Fruit fly (Drosophila melanogaster): ENCODE data around the gene CG12155.

Gene CG12155

dm6 chrX:7706398-7707349, 21.9 kb upstream of the CG12155 start (continued):
- peak; percentile 99 for TF ChIP-seq HmgZ (tag; optimal IDR thresholded peaks at IDR 0.05)
- TF ChIP-seq sug (tag; optimal IDR thresholded peaks at IDR 0.05) = peak; percentile 99
- peak; percentile 96 for TF ChIP-seq org-1 (GFP tag; optimal IDR thresholded peaks at IDR 0.05)
- TF ChIP-seq CG15269 (tag; optimal IDR thresholded peaks at IDR 0.05) = peak; percentile 99
- TF ChIP-seq CG30431 (GFP tag; optimal IDR thresholded peaks at IDR 0.05) = peak; percentile 91
- peak; percentile 98 for TF ChIP-seq CG11085 (GFP tag; IDR thresholded peaks at IDR 0.05)
- peak; percentile 87 for TF ChIP-seq Nf-YB (GFP tag; optimal IDR thresholded peaks at IDR 0.05)
- TF ChIP-seq Fer2 (tag; optimal IDR thresholded peaks at IDR 0.05) = peak; percentile 99
- TF ChIP-seq CG43689 (GFP tag; IDR thresholded peaks at IDR 0.05) = peak; percentile 97
- peak; percentile 50 for TF ChIP-seq CTCF (GFP tag; optimal IDR thresholded peaks at IDR 0.05)
- TF ChIP-seq CG8290 (GFP tag; optimal IDR thresholded peaks at IDR 0.05) = peak; percentile 92
- TF ChIP-seq CG8290 (tag; optimal IDR thresholded peaks at IDR 0.05) = peak; percentile 65 to 95
- TF ChIP-seq Kr (GFP tag; optimal IDR thresholded peaks at IDR 0.05) = no peak
- peak; percentile 87 for TF ChIP-seq CG7271 (tag; optimal IDR thresholded peaks at IDR 0.05)
- peak; percentile 88 for TF ChIP-seq CG3838 (GFP tag; optimal IDR thresholded peaks at IDR 0.05)
- peak; percentile 92 for TF ChIP-seq zen (tag; optimal IDR thresholded peaks at IDR 0.05)
- TF ChIP-seq nmo (GFP tag; optimal IDR thresholded peaks at IDR 0.05) = peak; percentile 98
- peak; percentile 98 for TF ChIP-seq CG2712 (tag; optimal IDR thresholded peaks at IDR 0.05)
- peak; percentile 93 for TF ChIP-seq CG1529 (GFP tag; optimal IDR thresholded peaks at IDR 0.05)
- TF ChIP-seq Fer1 (GFP tag; optimal IDR thresholded peaks at IDR 0.05) = peak; percentile 99
- TF ChIP-seq CG8478 (optimal IDR thresholded peaks at IDR 0.05) = no peak
- peak; percentile 82 for TF ChIP-seq Hsf (GFP tag; optimal IDR thresholded peaks at IDR 0.05)
- no peak for TF ChIP-seq Sin3A (optimal IDR thresholded peaks at IDR 0.05)
- peak; percentile 97 for TF ChIP-seq exex (tag; optimal IDR thresholded peaks at IDR 0.05)
- TF ChIP-seq mirr (GFP tag; optimal IDR thresholded peaks at IDR 0.05) = peak; percentile 98
- peak; percentile 40 for TF ChIP-seq crc (GFP tag; optimal IDR thresholded peaks at IDR 0.05)
- peak; percentile 98 for TF ChIP-seq Ets65A (GFP tag)
- peak; percentile 45 for TF ChIP-seq CG8089 (GFP tag; optimal IDR thresholded peaks at IDR 0.05)
- TF ChIP-seq Hr39 (optimal IDR thresholded peaks at IDR 0.05) = no peak
- TF ChIP-seq kah (GFP tag; optimal IDR thresholded peaks at IDR 0.05) = peak; percentile 96
- TF ChIP-seq CG7839 (tag; optimal IDR thresholded peaks at IDR 0.05) = peak; percentile 99
- TF ChIP-seq CG7357 (GFP tag; IDR thresholded peaks at IDR 0.05) = peak; percentile 95
- no peak for TF ChIP-seq Opbp (GFP tag; IDR thresholded peaks at IDR 0.05; ENCODE audit: partially characterized antibody)
- peak; percentile 52 for TF ChIP-seq gro (GFP tag; optimal IDR thresholded peaks at IDR 0.05)
- TF ChIP-seq NC2β (GFP tag; optimal IDR thresholded peaks at IDR 0.05) = peak; percentile 19
- TF ChIP-seq Xrp1 (GFP tag; IDR thresholded peaks at IDR 0.05) = peak; percentile 98
- peak; percentile 90 for TF ChIP-seq Spps (tag; optimal IDR thresholded peaks at IDR 0.05)
- TF ChIP-seq lov (optimal IDR thresholded peaks at IDR 0.05) = no peak
- TF ChIP-seq lov (GFP tag; IDR thresholded peaks at IDR 0.05) = peak; percentile 97
- no peak for TF ChIP-seq CG7963 (GFP tag; IDR thresholded peaks at IDR 0.05; ENCODE audit: partially characterized antibody)
- TF ChIP-seq CG32772 (GFP tag; IDR thresholded peaks at IDR 0.05) = peak; percentile 98
- peak; percentile 99 for TF ChIP-seq CG14014 (GFP tag; IDR thresholded peaks at IDR 0.05)
- peak; percentile 90 for TF ChIP-seq Adf1 (GFP tag; IDR thresholded peaks at IDR 0.05)
- TF ChIP-seq Bgb (GFP tag; IDR thresholded peaks at IDR 0.05; ENCODE audit: partially characterized antibody) = no peak
- TF ChIP-seq CG10431 (GFP tag; optimal IDR thresholded peaks at IDR 0.05) = peak; percentile 91
- TF ChIP-seq fu2 (GFP tag; optimal IDR thresholded peaks at IDR 0.05) = peak; percentile 72
- TF ChIP-seq jumu (GFP tag; optimal IDR thresholded peaks at IDR 0.05) = peak; percentile 74
- TF ChIP-seq CG2120 (GFP tag; optimal IDR thresholded peaks at IDR 0.05) = peak; percentile 97
- peak; percentile 87 for TF ChIP-seq CG4854 (GFP tag; optimal IDR thresholded peaks at IDR 0.05)
- peak; percentile 94 for TF ChIP-seq CG9437 (GFP tag; optimal IDR thresholded peaks at IDR 0.05)
- TF ChIP-seq E2f1 (GFP tag; IDR thresholded peaks at IDR 0.05) = peak; percentile 98

Data from whole organism, embryonic.